Fruit fly (Drosophila melanogaster) whole organism, embryonic: ENCODE data around the gene CG17325.

Experiments used
- Bgb ChIP-seq: fragments of 200-800 bp; sonication (Bioruptor generic); IDR thresholded peaks from 2 replicates; pipeline ENCODE4 v1.3.6; 2022; ENCODE audit warnings: missing biosample characterization, missing genetic modification characterization; ENCODE audit not compliant: partially characterized antibody
- BtbVII ChIP-seq: fragments of 200-800 bp; sonication (Bioruptor generic); optimal IDR thresholded peaks from 3 replicates; lab custom pipeline; 2017; ENCODE audit warnings: missing biosample characterization, mild to moderate bottlenecking, missing genetic modification characterization
- CG1024 ChIP-seq: fragments of 200-800 bp; sonication (Bioruptor generic); IDR thresholded peaks from 2 replicates; pipeline ENCODE4 v1.3.6; 2022; ENCODE audit warnings: missing biosample characterization, missing genetic modification characterization
- CG10274 ChIP-seq: fragments of 200-800 bp; sonication (Bioruptor generic); optimal IDR thresholded peaks from 3 replicates; lab custom pipeline; 2017; ENCODE audit warnings: missing biosample characterization, mild to moderate bottlenecking, missing genetic modification characterization
- CG10321 ChIP-seq: fragments of 200-800 bp; sonication (Bioruptor generic); IDR thresholded peaks from 2 replicates; pipeline ENCODE4 v1.3.6; 2022; ENCODE audit warnings: missing biosample characterization, missing genetic modification characterization
- CG12071 ChIP-seq: fragments of 200-800 bp; sonication (Bioruptor generic); optimal IDR thresholded peaks from 3 replicates; lab custom pipeline; 2018; ENCODE audit warnings: missing biosample characterization, mild to moderate bottlenecking, missing genetic modification characterization
- CG12219 ChIP-seq: fragments of 200-800 bp; sonication (Bioruptor generic); optimal IDR thresholded peaks from 3 replicates; lab custom pipeline; 2018; ENCODE audit warnings: missing biosample characterization, mild to moderate bottlenecking, missing genetic modification characterization
- CG12769 ChIP-seq: fragments of 200-800 bp; sonication (Bioruptor generic); optimal IDR thresholded peaks from 2 replicates; lab custom pipeline; 2019; ENCODE audit warnings: missing biosample characterization, mild to moderate bottlenecking, missing genetic modification characterization, moderate library complexity
- CG14667 ChIP-seq: fragments of 200-800 bp; sonication (Bioruptor generic); IDR thresholded peaks from 2 replicates; pipeline ENCODE4 v1.3.6; 2022; ENCODE audit warnings: missing biosample characterization, missing genetic modification characterization
- CG15514 ChIP-seq: fragments of 200-800 bp; sonication (Bioruptor generic); optimal IDR thresholded peaks from 3 replicates; lab custom pipeline; 2017; ENCODE audit warnings: missing biosample characterization, missing genetic modification characterization, mild to moderate bottlenecking, moderate library complexity, missing genetic modification reagents
- CG15601 ChIP-seq: fragments of 200-800 bp; sonication (Bioruptor generic); optimal IDR thresholded peaks from 3 replicates; lab custom pipeline; 2019; ENCODE audit warnings: missing biosample characterization, mild to moderate bottlenecking, missing genetic modification characterization, moderate library complexity
- CG17328 ChIP-seq: fragments of 200-800 bp; sonication (Bioruptor generic); IDR thresholded peaks from 2 replicates; pipeline ENCODE4 v1.3.6; 2022; ENCODE audit warnings: missing biosample characterization, missing genetic modification characterization
- CG17359 ChIP-seq: fragments of 200-800 bp; sonication (Bioruptor generic); optimal IDR thresholded peaks from 3 replicates; lab custom pipeline; 2018; ENCODE audit warnings: missing biosample characterization, mild to moderate bottlenecking, missing genetic modification characterization, moderate library complexity
- CG18619 ChIP-seq: fragments of 200-800 bp; sonication (Bioruptor generic); optimal IDR thresholded peaks from 3 replicates; lab custom pipeline; 2017; ENCODE audit warnings: missing biosample characterization, mild to moderate bottlenecking, missing genetic modification characterization
- CG30020 ChIP-seq: fragments of 200-800 bp; optimal IDR thresholded peaks from 2 replicates; lab custom pipeline; 2019; ENCODE audit warnings: missing biosample characterization, mild to moderate bottlenecking, missing genetic modification characterization, moderate library complexity
- CG31224 ChIP-seq: fragments of 200-800 bp; sonication (Bioruptor generic); IDR thresholded peaks from 2 replicates; pipeline ENCODE4 v1.3.6; 2022; ENCODE audit warnings: missing biosample characterization, missing genetic modification characterization
- CG32767 ChIP-seq: fragments of 200-800 bp; sonication (Bioruptor generic); IDR thresholded peaks from 2 replicates; pipeline ENCODE4 v1.3.6; 2022; ENCODE audit warnings: missing biosample characterization, missing genetic modification characterization
- CG33213 ChIP-seq: fragments of 200-800 bp; sonication (Bioruptor generic); optimal IDR thresholded peaks from 3 replicates; lab custom pipeline; 2016; ENCODE audit warnings: missing biosample characterization, missing genetic modification characterization
- CG3407 ChIP-seq: fragments of 200-800 bp; sonication (Bioruptor generic); optimal IDR thresholded peaks from 2 replicates; lab custom pipeline; 2018; ENCODE audit warnings: missing biosample characterization, mild to moderate bottlenecking, missing genetic modification characterization
- CG34224 ChIP-seq: fragments of 200-800 bp; sonication (Bioruptor generic); IDR thresholded peaks from 3 replicates; pipeline ENCODE4 v1.3.6; 2022; ENCODE audit warnings: missing biosample characterization, missing genetic modification characterization; ENCODE audit not compliant: partially characterized antibody
- CG3838 ChIP-seq: fragments of 200-800 bp; sonication (Bioruptor generic); optimal IDR thresholded peaks from 3 replicates; lab custom pipeline; 2016; ENCODE audit warnings: missing biosample characterization, missing genetic modification characterization
- CG4360 ChIP-seq: fragments of 200-800 bp; sonication (Bioruptor generic); IDR thresholded peaks from 2 replicates; pipeline ENCODE4 v1.3.6; 2022; ENCODE audit warnings: missing biosample characterization, missing genetic modification characterization
- CG4404 ChIP-seq: fragments of 200-800 bp; sonication (Bioruptor generic); IDR thresholded peaks from 2 replicates; pipeline ENCODE4 v1.3.6; 2022; ENCODE audit warnings: missing biosample characterization, missing genetic modification characterization
- CG7963 ChIP-seq: fragments of 200-800 bp; sonication (Bioruptor generic); IDR thresholded peaks from 3 replicates; pipeline ENCODE4 v1.3.6; 2022; ENCODE audit warnings: missing biosample characterization, missing genetic modification characterization; ENCODE audit not compliant: partially characterized antibody
- CG8944 ChIP-seq: fragments of 200-800 bp; sonication (Bioruptor generic); optimal IDR thresholded peaks from 3 replicates; lab custom pipeline; 2016; ENCODE audit warnings: missing biosample characterization, missing genetic modification characterization
- CG9817 ChIP-seq: fragments of 200-800 bp; sonication (Bioruptor generic); optimal IDR thresholded peaks from 2 replicates; lab custom pipeline; 2018; ENCODE audit warnings: missing biosample characterization, mild to moderate bottlenecking, missing genetic modification characterization, moderate library complexity
- CkIIα-i1 ChIP-seq: fragments of 200-800 bp; sonication (Bioruptor generic); IDR thresholded peaks from 2 replicates; pipeline ENCODE4 v1.3.6; 2022; ENCODE audit warnings: missing biosample characterization, missing genetic modification characterization
- Doc3 ChIP-seq: fragments of 200-800 bp; sonication (Bioruptor generic); IDR thresholded peaks from 3 replicates; pipeline ENCODE4 v1.3.6; 2022; ENCODE audit warnings: missing biosample characterization, missing genetic modification characterization; ENCODE audit not compliant: partially characterized antibody
- Lhr ChIP-seq: fragments of 200-800 bp; sonication (Bioruptor generic); optimal IDR thresholded peaks from 3 replicates; lab custom pipeline; 2017; ENCODE audit warnings: mild to moderate bottlenecking, missing biosample characterization, missing genetic modification reagents, missing genetic modification characterization
- Max ChIP-seq: fragments of 200-800 bp; sonication (Bioruptor generic); optimal IDR thresholded peaks from 2 replicates; lab custom pipeline; 2016; ENCODE audit warnings: missing biosample characterization, mild to moderate bottlenecking, missing genetic modification characterization
- Ravus ChIP-seq: fragments of 200-800 bp; sonication (Bioruptor generic); IDR thresholded peaks from 2 replicates; pipeline ENCODE4 v1.3.6; 2022; ENCODE audit warnings: missing biosample characterization, missing genetic modification characterization
- Trl ChIP-seq, 3 experiments: fragments of >200 bp in 2 of 3; fragments of 200-800 bp in 1 of 3; sonication (Bioruptor generic) in 1 of 3; optimal IDR thresholded peaks; 2 replicates in 1 of 3; 3 replicates in 2 of 3; lab custom pipeline; 2016 to 2017; ENCODE audit warnings: missing biosample characterization in 1 of 3, missing genetic modification characterization in 1 of 3
- Vsx1 ChIP-seq: fragments of 200-800 bp; sonication (Bioruptor generic); optimal IDR thresholded peaks from 2 replicates; lab custom pipeline; 2017; ENCODE audit warnings: missing biosample characterization, mild to moderate bottlenecking, missing genetic modification characterization, missing genetic modification reagents
- ato ChIP-seq: fragments of 200-800 bp; sonication (Bioruptor generic); IDR thresholded peaks from 2 replicates; pipeline ENCODE4 v1.3.6; 2022; ENCODE audit warnings: missing biosample characterization, missing genetic modification characterization; ENCODE audit not compliant: partially characterized antibody
- cad ChIP-seq: fragments of >200 bp; optimal IDR thresholded peaks from 2 replicates; lab custom pipeline; 2017; ENCODE audit warnings: missing biosample characterization, missing genetic modification characterization
- cato ChIP-seq: fragments of 200-800 bp; sonication (Bioruptor generic); optimal IDR thresholded peaks from 2 replicates; lab custom pipeline; 2016; ENCODE audit warnings: missing biosample characterization, missing genetic modification characterization, borderline replicate concordance
- croc ChIP-seq: fragments of 200-800 bp; sonication (Bioruptor generic); conservative IDR thresholded peaks from 3 replicates; pipeline ENCODE4 v1.3.6; 2022; ENCODE audit warnings: missing biosample characterization, missing genetic modification characterization
- esg ChIP-seq: fragments of 200-800 bp; sonication (Bioruptor generic); conservative IDR thresholded peaks from 2 replicates; pipeline ENCODE4 v1.3.6; 2022; ENCODE audit warnings: missing biosample characterization, missing genetic modification characterization
- exex ChIP-seq: fragments of 200-800 bp; sonication (Bioruptor generic); optimal IDR thresholded peaks from 4 replicates; lab custom pipeline; 2018; ENCODE audit warnings: missing biosample characterization, mild to moderate bottlenecking, missing genetic modification characterization, moderate library complexity
- fd96Cb ChIP-seq: fragments of 200-800 bp; sonication (Bioruptor generic); optimal IDR thresholded peaks from 2 replicates; lab custom pipeline; 2018; ENCODE audit warnings: missing biosample characterization, mild to moderate bottlenecking, missing genetic modification characterization, moderate library complexity
- grn ChIP-seq: fragments of 200-800 bp; sonication (Bioruptor generic); optimal IDR thresholded peaks from 3 replicates; lab custom pipeline; 2017; ENCODE audit warnings: missing biosample characterization, missing genetic modification characterization
- hb ChIP-seq: fragments of 200-800 bp; sonication (Bioruptor generic); IDR thresholded peaks from 3 replicates; pipeline ENCODE4 v1.3.6; 2022; ENCODE audit warnings: missing biosample characterization, missing genetic modification characterization; ENCODE audit not compliant: partially characterized antibody
- klu ChIP-seq: fragments of 200-800 bp; sonication (Bioruptor generic); IDR thresholded peaks from 2 replicates; pipeline ENCODE4 v1.3.6; 2022; ENCODE audit warnings: missing biosample characterization, missing genetic modification characterization
- lab ChIP-seq: fragments of 200-800 bp; sonication (Bioruptor generic); optimal IDR thresholded peaks from 3 replicates; lab custom pipeline; 2017; ENCODE audit warnings: missing biosample characterization, missing genetic modification characterization, mild to moderate bottlenecking, moderate library complexity, missing genetic modification reagents
- nmo ChIP-seq: fragments of 200-800 bp; sonication (Bioruptor generic); optimal IDR thresholded peaks from 2 replicates; lab custom pipeline; 2018; ENCODE audit warnings: missing biosample characterization, mild to moderate bottlenecking, missing genetic modification characterization, moderate library complexity
- p53 ChIP-seq: fragments of 200-800 bp; sonication (Bioruptor generic); optimal IDR thresholded peaks from 2 replicates; lab custom pipeline; 2016; ENCODE audit warnings: missing biosample characterization, missing genetic modification characterization
- tup ChIP-seq: fragments of 200-800 bp; sonication (Bioruptor generic); optimal IDR thresholded peaks from 2 replicates; lab custom pipeline; 2016; ENCODE audit warnings: missing biosample characterization, mild to moderate bottlenecking, missing genetic modification characterization, moderate library complexity
- twi ChIP-seq: fragments of 200-800 bp; optimal IDR thresholded peaks from 2 replicates; lab custom pipeline; 2019; ENCODE audit warnings: missing biosample characterization, mild to moderate bottlenecking, missing genetic modification characterization, moderate library complexity
- wor ChIP-seq: fragments of 200-800 bp; sonication (Bioruptor generic); IDR thresholded peaks from 2 replicates; pipeline ENCODE4 v1.3.6; 2022; ENCODE audit warnings: missing biosample characterization, missing genetic modification characterization

The CG17325 gene

DNA sequence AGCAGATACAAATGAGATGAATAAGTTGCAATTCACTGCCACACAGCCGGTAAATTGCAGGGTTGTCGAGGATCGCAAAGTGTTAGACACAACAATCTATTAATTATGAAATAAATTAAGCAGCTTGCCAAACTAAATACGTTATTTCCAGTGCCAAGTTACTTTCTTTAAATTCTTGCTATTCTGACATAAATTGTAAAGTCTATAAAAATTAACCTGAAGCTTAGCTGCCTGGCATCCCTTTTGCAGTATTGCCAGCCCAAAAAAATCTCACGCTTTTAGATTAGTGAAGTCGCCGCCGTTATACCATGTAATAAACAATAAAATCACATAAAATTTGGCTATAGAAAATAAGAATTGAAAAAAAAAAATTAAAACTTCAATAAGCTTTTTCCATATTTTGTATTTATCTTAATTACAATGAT, 45.2 kb downstream of the CG17325 start (continued):
- TF ChIP-seq lab (GFP tag; lab: Kevin White, UChicago) (peak; percentile 95), CG14667 (GFP tag; lab: Robert Waterston, UW) (peak; percentile 87), twi (tag; lab: Kevin White, UChicago) (peak; percentile 87), CG10274 (GFP tag; lab: Kevin White, UChicago) (peak; percentile 71), CG4404 (GFP tag; lab: Robert Waterston, UW) (peak; percentile 81), esg (peak; percentile 81), CG30020 (tag; lab: Kevin White, UChicago) (peak; percentile 52), fd96Cb (tag; lab: Kevin White, UChicago) (peak; percentile 89), CG18619 (GFP tag; lab: Kevin White, UChicago) (peak; percentile 87), klu (peak; percentile 78), CG1024 (GFP tag; lab: Robert Waterston, UW) (peak; percentile 81), CG17328 (GFP tag; lab: Robert Waterston, UW) (peak; percentile 90), cad (no peak), CG17359 (tag; lab: Kevin White, UChicago) (peak; percentile 92), CG3838 (GFP tag; lab: Kevin White, UChicago) (peak; percentile 83), CG4360 (GFP tag; lab: Robert Waterston, UW) (peak; percentile 55), CG12071 (GFP tag; lab: Kevin White, UChicago) (peak; percentile 88), CG34224 (GFP tag; lab: Robert Waterston, UW) (no peak), CG9817 (tag; lab: Kevin White, UChicago) (peak; percentile 95), BtbVII (GFP tag; lab: Kevin White, UChicago) (peak; percentile 88), CG33213 (GFP tag; lab: Kevin White, UChicago) (peak; percentile 64), ato (GFP tag; lab: Robert Waterston, UW) (no peak), grn (GFP tag; lab: Kevin White, UChicago) (peak; percentile 8), p53 (peak; percentile 33), exex (tag; lab: Kevin White, UChicago) (peak; percentile 68), CG15601 (tag; lab: Kevin White, UChicago) (peak; percentile 87), CG10321 (GFP tag; lab: Robert Waterston, UW) (peak; percentile 68), Doc3 (no peak), Trl (optimal IDR thresholded peaks at IDR 0.05; lab: Kevin White, UChicago) (no peak), Trl (GFP tag; optimal IDR thresholded peaks at IDR 0.05; lab: Kevin White, UChicago) (peak; percentile 80), CG3407 (GFP tag; lab: Kevin White, UChicago) (peak; percentile 82), CG7963 (GFP tag; lab: Robert Waterston, UW) (no peak), Lhr (GFP tag; lab: Kevin White, UChicago) (peak; percentile 74), Bgb (GFP tag; lab: Robert Waterston, UW) (no peak), nmo (GFP tag; lab: Kevin White, UChicago) (peak; percentile 82), croc (GFP tag; lab: Robert Waterston, UW) (peak; percentile 80), CG12219 (GFP tag; lab: Kevin White, UChicago) (peak; percentile 87), CG32767 (GFP tag; lab: Robert Waterston, UW) (peak; percentile 89), hb (GFP tag; lab: Robert Waterston, UW) (no peak), Ravus (peak; percentile 69), tup (GFP tag; lab: Kevin White, UChicago) (peak; percentile 95), CG8944 (peak; percentile 88), Vsx1 (GFP tag; lab: Kevin White, UChicago) (peak; percentile 84), CG12769 (tag; lab: Kevin White, UChicago) (peak; percentile 94), CG31224 (peak; percentile 84), cato (GFP tag; lab: Kevin White, UChicago) (peak; percentile 83), CkIIα-i1 (GFP tag; lab: Robert Waterston, UW) (peak; percentile 57; the same call in 1 of the 2 replicates), CG15514 (peak; percentile 89), wor (peak; percentile 83), Max (peak; percentile 59)
